Worm (Caenorhabditis elegans) whole organism, L1 larva: ENCODE data around the gene nstp-10.
A peak's percentile ranks its signal among the peaks of the same experiment; 100 is the strongest.

Experiments used
- C04F5.9 ChIP-seq: sonication (generic microtip); optimal IDR thresholded peaks from 2 replicates; lab custom pipeline; 2016; ENCODE audit warnings: missing genetic modification characterization, missing compliant biosample characterization
- C34B4.2 ChIP-seq: sonication (generic microtip); optimal IDR thresholded peaks from 2 replicates; lab custom pipeline; 2017; ENCODE audit warnings: mild to moderate bottlenecking, missing genetic modification characterization, missing compliant biosample characterization
- Y116A8C.19 ChIP-seq: sonication (generic microtip); optimal IDR thresholded peaks from 2 replicates; lab custom pipeline; 2016; ENCODE audit warnings: missing compliant biosample characterization, missing genetic modification characterization, borderline replicate concordance
- alr-1 ChIP-seq: fragments of 200-800 bp; sonication (Bioruptor generic); optimal IDR thresholded peaks from 2 replicates; lab custom pipeline; 2018; ENCODE audit warnings: borderline replicate concordance, mild to moderate bottlenecking, missing genetic modification characterization, missing compliant biosample characterization
- ama-1 ChIP-seq: fragments of 150-350 bp; optimal IDR thresholded peaks from 2 replicates; lab custom pipeline; 2014
- blmp-1 ChIP-seq: fragments of 150-350 bp; optimal IDR thresholded peaks from 2 replicates; lab custom pipeline; 2014; ENCODE audit warnings: missing biosample characterization, missing genetic modification characterization
- ceh-63 ChIP-seq: fragments of 200-800 bp; sonication (Bioruptor generic); optimal IDR thresholded peaks from 2 replicates; lab custom pipeline; 2018; ENCODE audit warnings: mild to moderate bottlenecking, missing genetic modification characterization, missing compliant biosample characterization
- ceh-8 ChIP-seq: fragments of 200-800 bp; sonication (Bioruptor generic); optimal IDR thresholded peaks from 2 replicates; lab custom pipeline; 2018; ENCODE audit warnings: mild to moderate bottlenecking, missing genetic modification characterization, moderate library complexity, missing compliant biosample characterization
- ceh-82 ChIP-seq, 3 experiments: fragments of 150-350 bp in 1 of 3; sonication (generic microtip) in 2 of 3; optimal IDR thresholded peaks; 2 replicates each; lab custom pipeline; 2014 to 2017; ENCODE audit warnings: missing biosample characterization in 3 of 3, missing genetic modification characterization in 3 of 3
- ceh-88 ChIP-seq: fragments of 200-800 bp; sonication (Bioruptor generic); IDR thresholded peaks from 2 replicates; pipeline ENCODE4 v1.3.6; 2022; ENCODE audit warnings: missing genetic modification characterization, missing compliant biosample characterization
- ceh-90 ChIP-seq: sonication (generic microtip); optimal IDR thresholded peaks from 2 replicates; lab custom pipeline; 2016; ENCODE audit warnings: missing genetic modification characterization, missing compliant biosample characterization
- ces-1 ChIP-seq: fragments of 150-350 bp; optimal IDR thresholded peaks from 2 replicates; lab custom pipeline; 2014; ENCODE audit warnings: missing biosample characterization, missing genetic modification reagents, missing genetic modification characterization
- dsc-1 ChIP-seq: sonication (generic microtip); optimal IDR thresholded peaks from 2 replicates; lab custom pipeline; 2016; ENCODE audit warnings: mild to moderate bottlenecking, missing genetic modification characterization, missing compliant biosample characterization
- efl-1 ChIP-seq, 4 experiments: fragments of 150-350 bp; optimal IDR thresholded peaks in 3 of 4; peaks in 1 of 4; 1 replicate in 1 of 4; 2 replicates in 3 of 4; lab custom pipeline; 2014; ENCODE audit warnings: missing biosample characterization in 2 of 4, missing genetic modification characterization in 2 of 4, missing genetic modification reagents in 2 of 4
- efl-3 ChIP-seq: fragments of 200-800 bp; sonication (Bioruptor generic); optimal IDR thresholded peaks from 2 replicates; lab custom pipeline; 2018; ENCODE audit warnings: mild to moderate bottlenecking, missing genetic modification characterization, missing compliant biosample characterization
- egl-13 ChIP-seq: sonication (generic microtip); optimal IDR thresholded peaks from 2 replicates; lab custom pipeline; 2016; ENCODE audit warnings: missing genotype, missing genetic modification reagents, missing genetic modification characterization, missing compliant biosample characterization
- elt-2 ChIP-seq: sonication (generic microtip); optimal IDR thresholded peaks from 2 replicates; lab custom pipeline; 2016; ENCODE audit warnings: missing genetic modification characterization, mild to moderate bottlenecking, inconsistent platforms, missing compliant biosample characterization, missing genetic modification reagents
- elt-3 ChIP-seq, 6 experiments: fragments of 150-350 bp in 1 of 6; sonication (generic microtip); optimal IDR thresholded peaks; 2 replicates each; lab custom pipeline; 2017 to 2018; ENCODE audit warnings: missing biosample characterization in 6 of 6, missing genetic modification characterization in 6 of 6, inconsistent platforms in 1 of 6
- ets-5 ChIP-seq: fragments of 200-800 bp; sonication (Bioruptor generic); IDR thresholded peaks from 2 replicates; pipeline ENCODE4 v1.3.6; 2022; ENCODE audit warnings: missing genetic modification characterization, missing compliant biosample characterization
- fkh-10 ChIP-seq: sonication (generic microtip); optimal IDR thresholded peaks from 2 replicates; lab custom pipeline; 2017; ENCODE audit warnings: missing biosample characterization, missing genetic modification reagents, missing genetic modification characterization
- fkh-8 ChIP-seq: sonication (generic microtip); optimal IDR thresholded peaks from 2 replicates; lab custom pipeline; 2016; ENCODE audit warnings: mild to moderate bottlenecking, missing genetic modification characterization, missing compliant biosample characterization
- grh-1 ChIP-seq: fragments of 200-800 bp; sonication (Bioruptor generic); IDR thresholded peaks from 2 replicates; pipeline ENCODE4 v1.3.6; 2022; ENCODE audit warnings: missing genetic modification reagents, missing genetic modification characterization, missing compliant biosample characterization
- hlh-17 ChIP-seq: fragments of 200-800 bp; sonication (Bioruptor generic); optimal IDR thresholded peaks from 2 replicates; lab custom pipeline; 2018; ENCODE audit warnings: missing genetic modification characterization, mild to moderate bottlenecking, missing compliant biosample characterization, moderate library complexity, borderline replicate concordance
- hlh-4 ChIP-seq: sonication (generic microtip); optimal IDR thresholded peaks from 2 replicates; lab custom pipeline; 2016; ENCODE audit warnings: mild to moderate bottlenecking, missing genetic modification characterization, missing compliant biosample characterization
- hpl-2 ChIP-seq: fragments of 150-350 bp; optimal IDR thresholded peaks from 2 replicates; lab custom pipeline; 2014; ENCODE audit warnings: missing biosample characterization, missing genetic modification reagents, missing genetic modification characterization
- lin-14 ChIP-seq: fragments of 200-800 bp; sonication (Bioruptor generic); optimal IDR thresholded peaks from 2 replicates; lab custom pipeline; 2018; ENCODE audit warnings: mild to moderate bottlenecking, missing genetic modification characterization, moderate library complexity, missing compliant biosample characterization
- lin-39 ChIP-seq: fragments of 150-350 bp; optimal IDR thresholded peaks from 2 replicates; lab custom pipeline; 2014; ENCODE audit warnings: missing biosample characterization, missing genetic modification reagents, missing genetic modification characterization
- mdl-1 ChIP-seq, 2 experiments: fragments of 150-350 bp; optimal IDR thresholded peaks; 2 replicates each; lab custom pipeline; 2014 to 2017; ENCODE audit warnings: missing biosample characterization in 2 of 2, missing genetic modification characterization in 2 of 2, inconsistent platforms in 1 of 2
- mep-1 ChIP-seq: fragments of 150-350 bp; optimal IDR thresholded peaks from 2 replicates; lab custom pipeline; 2014; ENCODE audit warnings: missing biosample characterization, missing genetic modification characterization
- nhr-11 ChIP-seq: fragments of 150-350 bp; optimal IDR thresholded peaks from 2 replicates; lab custom pipeline; 2014; ENCODE audit warnings: missing biosample characterization, missing genetic modification characterization
- nhr-19 ChIP-seq: fragments of 200-800 bp; sonication (Bioruptor generic); conservative IDR thresholded peaks from 2 replicates; pipeline ENCODE4 v1.3.6; 2022; ENCODE audit warnings: missing genetic modification characterization, missing compliant biosample characterization
- nhr-20 ChIP-seq: sonication (generic microtip); optimal IDR thresholded peaks from 2 replicates; lab custom pipeline; 2016; ENCODE audit warnings: mild to moderate bottlenecking, missing genetic modification characterization, missing compliant biosample characterization
- nhr-237 ChIP-seq: fragments of 150-350 bp; optimal IDR thresholded peaks from 2 replicates; lab custom pipeline; 2014; ENCODE audit warnings: missing biosample characterization, missing genetic modification characterization
- nhr-71 ChIP-seq: sonication (generic microtip); optimal IDR thresholded peaks from 2 replicates; lab custom pipeline; 2016; ENCODE audit warnings: mild to moderate bottlenecking, missing genetic modification characterization, moderate library complexity, missing compliant biosample characterization
- nhr-76 ChIP-seq: sonication (generic microtip); optimal IDR thresholded peaks from 2 replicates; lab custom pipeline; 2017; ENCODE audit warnings: missing biosample characterization, missing genetic modification characterization
- nhr-84 ChIP-seq: sonication (generic microtip); optimal IDR thresholded peaks from 2 replicates; lab custom pipeline; 2017; ENCODE audit warnings: missing biosample characterization, missing genetic modification characterization
- nhr-85 ChIP-seq: sonication (generic microtip); peaks from one replicate; lab custom pipeline; 2016; ENCODE audit warnings: missing genetic modification characterization, inconsistent platforms, missing compliant biosample characterization
- pag-3 ChIP-seq: sonication (generic microtip); optimal IDR thresholded peaks from 2 replicates; lab custom pipeline; 2017; ENCODE audit warnings: missing genetic modification characterization, mild to moderate bottlenecking, missing compliant biosample characterization, antibody characterized with exemption, borderline replicate concordance; ENCODE audit not compliant: insufficient read depth
- rnt-1 ChIP-seq: sonication (generic microtip); optimal IDR thresholded peaks from 2 replicates; lab custom pipeline; 2016; ENCODE audit warnings: mild to moderate bottlenecking, missing genetic modification characterization, moderate library complexity, missing compliant biosample characterization
- skn-1 ChIP-seq: fragments of 150-350 bp; optimal IDR thresholded peaks from 2 replicates; lab custom pipeline; 2014; ENCODE audit warnings: missing biosample characterization, missing genetic modification characterization
- snu-23 ChIP-seq: sonication (generic microtip); optimal IDR thresholded peaks from 2 replicates; lab custom pipeline; 2016; ENCODE audit warnings: missing genetic modification characterization, missing compliant biosample characterization
- sox-4 ChIP-seq: sonication (generic microtip); optimal IDR thresholded peaks from 2 replicates; lab custom pipeline; 2016; ENCODE audit warnings: missing genetic modification characterization, missing compliant biosample characterization
- sup-37 ChIP-seq: fragments of 200-800 bp; sonication (Bioruptor generic); optimal IDR thresholded peaks from 2 replicates; lab custom pipeline; 2018; ENCODE audit warnings: mild to moderate bottlenecking, missing genetic modification characterization, missing compliant biosample characterization
- swsn-7 ChIP-seq: sonication (generic microtip); optimal IDR thresholded peaks from 2 replicates; lab custom pipeline; 2016; ENCODE audit warnings: missing genetic modification characterization, missing compliant biosample characterization
- tbx-2 ChIP-seq: sonication (generic microtip); optimal IDR thresholded peaks from 2 replicates; lab custom pipeline; 2016; ENCODE audit warnings: missing genetic modification characterization, missing compliant biosample characterization
- tlp-1 ChIP-seq: fragments of 150-350 bp; optimal IDR thresholded peaks from 2 replicates; lab custom pipeline; 2014; ENCODE audit warnings: missing biosample characterization, missing genetic modification characterization
- unc-130 ChIP-seq: fragments of 150-350 bp; optimal IDR thresholded peaks from 2 replicates; lab custom pipeline; 2017; ENCODE audit warnings: missing biosample characterization, missing genetic modification characterization, inconsistent platforms
- unc-62 ChIP-seq: fragments of 150-350 bp; optimal IDR thresholded peaks from 2 replicates; lab custom pipeline; 2014; ENCODE audit warnings: missing biosample characterization, missing genetic modification reagents, missing genetic modification characterization
- unc-86 ChIP-seq: sonication (generic microtip); optimal IDR thresholded peaks from 2 replicates; lab custom pipeline; 2016; ENCODE audit warnings: missing genetic modification characterization, missing compliant biosample characterization
- xbp-1 ChIP-seq: sonication (generic microtip); optimal IDR thresholded peaks from 2 replicates; lab custom pipeline; 2016; ENCODE audit warnings: missing genetic modification characterization, missing compliant biosample characterization
- zip-4 ChIP-seq: fragments of 200-800 bp; sonication (Bioruptor generic); optimal IDR thresholded peaks from 2 replicates; lab custom pipeline; 2018; ENCODE audit warnings: mild to moderate bottlenecking, missing genetic modification characterization, moderate library complexity, missing compliant biosample characterization
- ztf-4 ChIP-seq: fragments of 150-350 bp; optimal IDR thresholded peaks from 2 replicates; lab custom pipeline; 2014; ENCODE audit warnings: missing biosample characterization, missing genetic modification characterization

The nstp-10 gene

DNA sequence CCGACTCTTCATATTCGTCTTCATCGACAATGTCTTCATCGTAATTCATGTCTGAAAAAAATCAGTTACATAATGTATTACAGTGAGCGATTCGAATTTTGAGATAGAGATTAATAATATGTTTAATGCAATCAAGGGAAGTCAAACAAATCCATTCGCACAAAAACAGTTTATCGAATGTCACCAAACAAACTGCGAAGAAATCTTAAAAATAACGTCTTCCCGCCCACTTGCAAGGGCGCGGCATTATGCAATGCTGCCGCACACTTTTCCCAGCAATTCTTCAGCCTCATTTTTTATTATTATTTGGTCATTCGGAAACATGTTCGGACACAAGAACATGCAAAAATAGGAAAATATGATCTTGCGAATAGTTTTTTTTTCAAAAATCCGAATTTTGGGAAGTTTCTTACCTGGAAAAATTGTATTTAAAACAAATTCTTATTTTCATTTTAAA is 5.4 kb downstream of the nstp-10 start, which contains the start of gene mdf-1 (continued):
- TF ChIP-seq lin-39 = no peak
- TF ChIP-seq sup-37 (GFP tag; lab: Kevin White, UChicago) = no peak
- TF ChIP-seq skn-1 (tag; lab: Kevin White, UChicago) = peak; percentile 67
- peak; percentile 32 for TF ChIP-seq unc-86
- TF ChIP-seq ceh-82 (tag; optimal IDR thresholded peaks at IDR 0.05; lab: Kevin White, UChicago) = peak; percentile 14 to 68 (median 43)
- no peak for TF ChIP-seq ces-1 (GFP tag; lab: Kevin White, UChicago)
- TF ChIP-seq swsn-7 = peak; percentile 67
- no peak for TF ChIP-seq grh-1 (GFP tag; lab: Robert Waterston, UW)
- peak; percentile 50 for TF ChIP-seq egl-13 (tag; lab: Kevin White, UChicago)
- TF ChIP-seq ceh-90 (tag; lab: Kevin White, UChicago) = no peak
- no peak for TF ChIP-seq elt-2 (tag; lab: Kevin White, UChicago)
- no peak for TF ChIP-seq hpl-2 (GFP tag; lab: Kevin White, UChicago)
- peak; percentile 61 for TF ChIP-seq rnt-1 (tag; lab: Kevin White, UChicago)
- TF ChIP-seq snu-23 (GFP tag; lab: Kevin White, UChicago) = peak; percentile 79
- no peak for TF ChIP-seq nhr-84 (tag; lab: Kevin White, UChicago)
- TF ChIP-seq ztf-4 (tag; lab: Kevin White, UChicago) = peak; percentile 24
- no peak for TF ChIP-seq C04F5.9 (tag; lab: Kevin White, UChicago)
- TF ChIP-seq nhr-20 (tag; lab: Kevin White, UChicago) = peak; percentile 75
- no peak for TF ChIP-seq zip-4
- TF ChIP-seq nhr-76 = no peak
- TF ChIP-seq blmp-1 = peak; percentile 62
- peak; percentile 75 to 92 for TF ChIP-seq efl-1 (optimal IDR thresholded peaks at IDR 0.05; lab: Kevin White, UChicago)
- peak; percentile 91 to 99 for TF ChIP-seq efl-1 (GFP tag; optimal IDR thresholded peaks at IDR 0.05 in 1 of 2; lab: Kevin White, UChicago)
- peak; percentile 80 for TF ChIP-seq nhr-71 (tag; lab: Kevin White, UChicago)
- peak; percentile 34 for TF ChIP-seq ceh-8
- no peak for TF ChIP-seq C34B4.2 (tag; lab: Kevin White, UChicago)
- TF ChIP-seq sox-4 (tag; lab: Kevin White, UChicago) = no peak
- TF ChIP-seq nhr-11 (tag; lab: Kevin White, UChicago) = no peak
- no peak for TF ChIP-seq alr-1 (tag; lab: Kevin White, UChicago)
- TF ChIP-seq unc-62 (GFP tag; lab: Kevin White, UChicago) = no peak
- TF ChIP-seq ceh-63 (GFP tag; lab: Kevin White, UChicago) = no peak
- peak in 1 of 6 experiments; percentile 82 for TF ChIP-seq elt-3 (tag; optimal IDR thresholded peaks at IDR 0.05; lab: Kevin White, UChicago)
- TF ChIP-seq ets-5 (GFP tag; lab: Robert Waterston, UW) = no peak
- peak; percentile 77 for TF ChIP-seq lin-14 (GFP tag; lab: Kevin White, UChicago)
- TF ChIP-seq hlh-4 = no peak
- TF ChIP-seq nhr-237 (tag; lab: Kevin White, UChicago) = no peak
- TF ChIP-seq hlh-17 (GFP tag; lab: Kevin White, UChicago) = no peak
- TF ChIP-seq dsc-1 (tag; lab: Kevin White, UChicago) = peak; percentile 49
- peak; percentile 26 for TF ChIP-seq mep-1 (tag; lab: Kevin White, UChicago)
- TF ChIP-seq tbx-2 (tag; lab: Kevin White, UChicago) = peak; percentile 60
- TF ChIP-seq xbp-1 (tag; lab: Kevin White, UChicago) = peak; percentile 60
- TF ChIP-seq nhr-19 (GFP tag; lab: Robert Waterston, UW) = peak; percentile 49
- TF ChIP-seq fkh-8 (tag; lab: Kevin White, UChicago) = peak; percentile 57
- peak in 1 of 2 experiments; percentile 45 for TF ChIP-seq mdl-1 (tag; optimal IDR thresholded peaks at IDR 0.05; lab: Kevin White, UChicago)
- no peak for TF ChIP-seq efl-3
- peak; percentile 26; the same call in 1 of the 2 replicates for TF ChIP-seq ceh-88 (GFP tag; lab: Robert Waterston, UW)
- no peak for TF ChIP-seq pag-3 (tag; lab: Kevin White, UChicago)
- no peak for TF ChIP-seq Y116A8C.19 (tag; lab: Kevin White, UChicago)
- TF ChIP-seq tlp-1 (tag; lab: Kevin White, UChicago) = no peak
- no peak for TF ChIP-seq fkh-10 (GFP tag; lab: Kevin White, UChicago)
- peak; percentile 29 for TF ChIP-seq ama-1
- TF ChIP-seq unc-130 = peak; percentile 58
- TF ChIP-seq nhr-85 (tag; lab: Kevin White, UChicago) = peak; percentile 48
